Fruit fly (Drosophila melanogaster): ENCODE results near the gene boil.

DNA sequence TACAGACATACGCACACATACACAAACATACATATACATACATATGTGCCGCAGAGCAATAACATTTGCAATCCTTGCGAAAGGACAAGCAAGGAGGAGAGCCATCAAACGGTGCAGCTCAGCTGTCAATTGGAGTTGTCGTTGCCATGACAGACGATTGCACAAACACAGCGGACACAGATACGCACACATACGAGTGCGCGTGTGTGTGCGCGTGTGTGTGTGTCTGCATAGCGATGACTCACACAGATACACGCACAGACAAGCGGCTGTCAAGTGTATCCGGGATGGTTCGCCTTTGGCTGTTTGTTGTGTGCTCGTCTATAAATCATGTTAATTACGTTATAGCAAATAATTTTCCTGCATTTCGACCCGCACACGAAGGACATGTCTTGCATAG lies 15.2 kb upstream of the boil start:
- TF ChIP-seq Mnt (GFP tag; optimal IDR thresholded peaks at IDR 0.05) (no peak), kay (GFP tag; ENCODE audit: borderline replicate concordance) (no peak), Clk (GFP tag; optimal IDR thresholded peaks at IDR 0.05) (no peak), Hr96 (GFP tag; optimal IDR thresholded peaks at IDR 0.05) (no peak)
